Worm (Caenorhabditis elegans) whole organism, L4 larva: Measurements from ENCODE around the gene ccm-3.

Experiments
- egl-27 ChIP-seq: sonication (generic microtip); optimal IDR thresholded peaks from 3 replicates; lab custom pipeline; 2017; ENCODE audit warnings: missing biosample characterization, missing genetic modification reagents, missing genetic modification characterization
- lin-39 ChIP-seq: fragments of 150-350 bp; optimal IDR thresholded peaks from 2 replicates; lab custom pipeline; 2014; ENCODE audit warnings: missing biosample characterization, missing genetic modification reagents, missing genetic modification characterization
- mep-1 ChIP-seq: fragments of 150-350 bp; sonication (generic microtip); optimal IDR thresholded peaks from 3 replicates; lab custom pipeline; 2014; ENCODE audit warnings: missing biosample characterization, missing genetic modification characterization
- nhr-102 ChIP-seq: sonication (generic microtip); optimal IDR thresholded peaks from 2 replicates; lab custom pipeline; 2016; ENCODE audit warnings: mild to moderate bottlenecking, missing genetic modification characterization, moderate library complexity, missing compliant biosample characterization
- nhr-77 ChIP-seq: fragments of 150-350 bp; optimal IDR thresholded peaks from 2 replicates; lab custom pipeline; 2014; ENCODE audit warnings: missing biosample characterization, missing genetic modification characterization
- pha-4 ChIP-seq, 2 experiments: fragments of 150-350 bp in 1 of 2; fragments of 200-800 bp in 1 of 2; sonication (Bioruptor generic) in 1 of 2; IDR thresholded peaks in 1 of 2; optimal IDR thresholded peaks in 1 of 2; 2 replicates each; pipeline versions ENCODE4 v1.3.6 to Lab custom; 2014 to 2022; ENCODE audit warnings: missing genetic modification characterization in 2 of 2, missing genetic modification reagents in 2 of 2, missing biosample characterization in 1 of 2, missing compliant biosample characterization in 1 of 2
- saeg-2 ChIP-seq: fragments of 200-800 bp; sonication (Bioruptor generic); IDR thresholded peaks from 2 replicates; pipeline ENCODE4 v1.3.6; 2022; ENCODE audit warnings: missing genetic modification reagents, missing genetic modification characterization, missing compliant biosample characterization
- ztf-11 ChIP-seq: fragments of 150-350 bp; optimal IDR thresholded peaks from 2 replicates; lab custom pipeline; 2014; ENCODE audit warnings: missing biosample characterization, missing genetic modification characterization

DNA sequence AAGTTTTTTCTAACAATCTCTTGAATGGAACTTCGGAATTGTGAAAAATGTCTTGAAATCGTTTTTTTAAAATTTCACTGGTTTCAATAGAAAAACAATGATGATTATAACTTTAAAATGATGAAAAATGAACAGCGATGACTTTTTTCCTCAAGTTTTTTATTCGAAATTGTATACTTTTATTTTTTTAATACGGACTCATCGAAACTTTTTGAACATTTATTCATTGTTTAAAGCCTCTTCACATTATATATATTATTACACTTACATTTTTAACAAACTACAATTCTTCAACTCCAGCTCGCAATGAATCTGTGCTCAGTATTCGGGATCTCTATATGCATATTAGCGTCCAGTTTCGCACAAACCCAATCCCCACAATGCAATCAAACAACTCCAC, 20.9 kb upstream of the ccm-3 start, which contains the start of gene M28.8:
- TF ChIP-seq mep-1 (tag; lab: Kevin White, UChicago) (no peak), pha-4 (GFP tag; IDR thresholded peaks at IDR 0.05; lab: Robert Waterston, UW) (no peak), pha-4 (tag; optimal IDR thresholded peaks at IDR 0.05; lab: Kevin White, UChicago) (no peak), ztf-11 (no peak), saeg-2 (GFP tag; lab: Robert Waterston, UW) (no peak), nhr-102 (tag; lab: Kevin White, UChicago) (no peak), nhr-77 (tag; lab: Kevin White, UChicago) (no peak), egl-27 (tag; lab: Kevin White, UChicago) (no peak), lin-39 (tag; lab: Kevin White, UChicago) (no peak)
